Fruit fly (Drosophila melanogaster) whole organism, embryonic: ENCODE measurements around the gene Tmep.

Source experiments
- BEAF-32 ChIP-seq: fragments of 200-800 bp; sonication (Bioruptor generic); optimal IDR thresholded peaks from 3 replicates; lab custom pipeline; 2017; ENCODE audit warnings: missing biosample characterization, missing genetic modification characterization, mild to moderate bottlenecking, moderate library complexity, missing genetic modification reagents
- CG10267 ChIP-seq: fragments of 200-800 bp; sonication (Bioruptor generic); optimal IDR thresholded peaks from 2 replicates; lab custom pipeline; 2018; ENCODE audit warnings: missing biosample characterization, mild to moderate bottlenecking, missing genetic modification characterization, moderate library complexity
- CG10979 ChIP-seq: fragments of 200-800 bp; sonication (Bioruptor generic); optimal IDR thresholded peaks from 2 replicates; lab custom pipeline; 2018; ENCODE audit warnings: missing biosample characterization, mild to moderate bottlenecking, missing genetic modification characterization, moderate library complexity
- CG1233 ChIP-seq: fragments of 200-800 bp; sonication (Bioruptor generic); optimal IDR thresholded peaks from 4 replicates; lab custom pipeline; 2018; ENCODE audit warnings: missing biosample characterization, mild to moderate bottlenecking, missing genetic modification characterization
- CG12391 ChIP-seq: fragments of 200-800 bp; sonication (Bioruptor generic); optimal IDR thresholded peaks from 3 replicates; lab custom pipeline; 2018; ENCODE audit warnings: missing biosample characterization, mild to moderate bottlenecking, missing genetic modification characterization, moderate library complexity
- CG13287 ChIP-seq: fragments of 200-800 bp; sonication (Bioruptor generic); IDR thresholded peaks from 2 replicates; pipeline ENCODE4 v1.3.6; 2022; ENCODE audit warnings: missing biosample characterization, missing genetic modification characterization; ENCODE audit not compliant: partially characterized antibody
- CG13894 ChIP-seq: fragments of 200-800 bp; sonication (Bioruptor generic); optimal IDR thresholded peaks from 3 replicates; lab custom pipeline; 2018; ENCODE audit warnings: missing biosample characterization, mild to moderate bottlenecking, missing genetic modification characterization, moderate library complexity
- CG14710 ChIP-seq: fragments of 200-800 bp; sonication (Bioruptor generic); optimal IDR thresholded peaks from 3 replicates; lab custom pipeline; 2019; ENCODE audit warnings: missing biosample characterization, mild to moderate bottlenecking, missing genetic modification characterization, moderate library complexity
- CG14860 ChIP-seq: fragments of 200-800 bp; sonication (Bioruptor generic); IDR thresholded peaks from 3 replicates; pipeline ENCODE4 v1.3.6; 2022; ENCODE audit warnings: missing biosample characterization, missing genetic modification characterization; ENCODE audit not compliant: partially characterized antibody
- CG14965 ChIP-seq: fragments of 200-800 bp; sonication (Bioruptor generic); optimal IDR thresholded peaks from 2 replicates; lab custom pipeline; 2016; ENCODE audit warnings: missing biosample characterization, missing genetic modification characterization, borderline replicate concordance
- CG2116 ChIP-seq: fragments of 200-800 bp; sonication (Bioruptor generic); optimal IDR thresholded peaks from 3 replicates; lab custom pipeline; 2018; ENCODE audit warnings: missing biosample characterization, mild to moderate bottlenecking, missing genetic modification characterization
- CG2712 ChIP-seq: fragments of 200-800 bp; optimal IDR thresholded peaks from 3 replicates; lab custom pipeline; 2019; ENCODE audit warnings: missing biosample characterization, mild to moderate bottlenecking, missing genetic modification characterization, moderate library complexity
- CG31441 ChIP-seq: fragments of 200-800 bp; sonication (Bioruptor generic); IDR thresholded peaks from 2 replicates; pipeline ENCODE4 v1.3.6; 2022; ENCODE audit warnings: missing biosample characterization, missing genetic modification characterization
- CG34422 ChIP-seq: fragments of 200-800 bp; sonication (Bioruptor generic); IDR thresholded peaks from 3 replicates; pipeline ENCODE4 v1.3.6; 2022; ENCODE audit warnings: missing biosample characterization, missing genetic modification characterization
- CG3847 ChIP-seq: fragments of 200-800 bp; sonication (Bioruptor generic); IDR thresholded peaks from 2 replicates; pipeline ENCODE4 v1.3.6; 2022; ENCODE audit warnings: missing biosample characterization, missing genetic modification characterization
- CG42726 ChIP-seq: fragments of 200-800 bp; sonication (Bioruptor generic); IDR thresholded peaks from 2 replicates; pipeline ENCODE4 v1.3.6; 2022; ENCODE audit warnings: missing biosample characterization, missing genetic modification characterization; ENCODE audit not compliant: partially characterized antibody
- CG4617 ChIP-seq: fragments of 200-800 bp; sonication (Bioruptor generic); optimal IDR thresholded peaks from 3 replicates; lab custom pipeline; 2016; ENCODE audit warnings: missing biosample characterization, missing genetic modification characterization, borderline replicate concordance
- CG6254 ChIP-seq: fragments of 200-800 bp; sonication (Bioruptor generic); optimal IDR thresholded peaks from 3 replicates; lab custom pipeline; 2017; ENCODE audit warnings: mild to moderate bottlenecking, missing biosample characterization, missing genetic modification reagents, missing genetic modification characterization
- CG6791 ChIP-seq: fragments of 200-800 bp; sonication (Bioruptor generic); IDR thresholded peaks from 3 replicates; pipeline ENCODE4 v1.3.6; 2022; ENCODE audit warnings: missing biosample characterization, missing genetic modification characterization; ENCODE audit not compliant: partially characterized antibody
- CG9797 ChIP-seq: fragments of 200-800 bp; sonication (Bioruptor generic); optimal IDR thresholded peaks from 3 replicates; lab custom pipeline; 2018; ENCODE audit warnings: missing biosample characterization, mild to moderate bottlenecking, missing genetic modification characterization
- Dek ChIP-seq: fragments of 200-800 bp; sonication (Bioruptor generic); optimal IDR thresholded peaks from 3 replicates; lab custom pipeline; 2019; ENCODE audit warnings: missing biosample characterization, mild to moderate bottlenecking, missing genetic modification characterization, moderate library complexity
- Dp ChIP-seq: fragments of 200-800 bp; sonication (Bioruptor generic); optimal IDR thresholded peaks from 2 replicates; lab custom pipeline; 2018; ENCODE audit warnings: missing biosample characterization, mild to moderate bottlenecking, missing genetic modification characterization, moderate library complexity
- E2f2 ChIP-seq: fragments of 200-800 bp; sonication (Bioruptor generic); IDR thresholded peaks from 2 replicates; pipeline ENCODE4 v1.3.6; 2022; ENCODE audit warnings: missing biosample characterization, missing genetic modification characterization
- HmgZ ChIP-seq: fragments of 200-800 bp; sonication (Bioruptor generic); optimal IDR thresholded peaks from 2 replicates; lab custom pipeline; 2018; ENCODE audit warnings: missing biosample characterization, mild to moderate bottlenecking, missing genetic modification characterization
- Jarid2 ChIP-seq: fragments of 200-800 bp; sonication (Bioruptor generic); optimal IDR thresholded peaks from 3 replicates; lab custom pipeline; 2017; ENCODE audit warnings: mild to moderate bottlenecking, missing biosample characterization, missing genetic modification reagents, missing genetic modification characterization
- Kr ChIP-seq: fragments of 200-800 bp; sonication (Bioruptor generic); optimal IDR thresholded peaks from 2 replicates; lab custom pipeline; 2017; ENCODE audit warnings: missing biosample characterization, mild to moderate bottlenecking, missing genetic modification characterization
- Lhr ChIP-seq: fragments of 200-800 bp; sonication (Bioruptor generic); optimal IDR thresholded peaks from 3 replicates; lab custom pipeline; 2017; ENCODE audit warnings: mild to moderate bottlenecking, missing biosample characterization, missing genetic modification reagents, missing genetic modification characterization
- MESR4 ChIP-seq: fragments of 200-800 bp; sonication (Bioruptor generic); optimal IDR thresholded peaks from 2 replicates; lab custom pipeline; 2018; ENCODE audit warnings: missing biosample characterization, mild to moderate bottlenecking, missing genetic modification characterization, moderate library complexity
- Med ChIP-seq: fragments of 200-800 bp; sonication (Bioruptor generic); peaks from one replicate; lab custom pipeline; 2016; ENCODE audit warnings: missing biosample characterization, missing genetic modification characterization, mild to moderate bottlenecking, inconsistent platforms, moderate library complexity
- NC2α ChIP-seq: fragments of 200-800 bp; sonication (Bioruptor generic); optimal IDR thresholded peaks from 2 replicates; lab custom pipeline; 2016; ENCODE audit warnings: missing biosample characterization, missing genetic modification characterization
- Neu2 ChIP-seq: fragments of 200-800 bp; sonication (Bioruptor generic); optimal IDR thresholded peaks from 3 replicates; lab custom pipeline; 2016; ENCODE audit warnings: missing biosample characterization, missing genetic modification characterization, borderline replicate concordance
- Nf-YC ChIP-seq: fragments of 200-800 bp; optimal IDR thresholded peaks from 3 replicates; lab custom pipeline; 2019; ENCODE audit warnings: missing biosample characterization, mild to moderate bottlenecking, missing genetic modification characterization, moderate library complexity
- Scr ChIP-seq: fragments of 200-800 bp; sonication (Bioruptor generic); IDR thresholded peaks from 2 replicates; pipeline ENCODE4 v1.3.6; 2022; ENCODE audit warnings: missing biosample characterization, missing genetic modification characterization; ENCODE audit not compliant: partially characterized antibody
- Side ChIP-seq: fragments of 200-800 bp; sonication (Bioruptor generic); optimal IDR thresholded peaks from 2 replicates; lab custom pipeline; 2016; ENCODE audit warnings: missing biosample characterization, missing genetic modification characterization
- Sry-δ ChIP-seq: fragments of 200-800 bp; sonication (Bioruptor generic); optimal IDR thresholded peaks from 2 replicates; lab custom pipeline; 2016; ENCODE audit warnings: missing biosample characterization, missing genetic modification characterization
- abd-A ChIP-seq: fragments of 200-800 bp; sonication (Bioruptor generic); optimal IDR thresholded peaks from 3 replicates; lab custom pipeline; 2019; ENCODE audit warnings: missing biosample characterization, mild to moderate bottlenecking, missing genetic modification characterization, moderate library complexity
- amos ChIP-seq: fragments of 200-800 bp; sonication (Bioruptor generic); IDR thresholded peaks from 2 replicates; pipeline ENCODE4 v1.3.6; 2022; ENCODE audit warnings: missing biosample characterization, missing genetic modification characterization; ENCODE audit not compliant: partially characterized antibody
- bbx ChIP-seq: fragments of 200-800 bp; sonication (Bioruptor generic); IDR thresholded peaks from 2 replicates; pipeline ENCODE4 v1.3.6; 2022; ENCODE audit warnings: missing biosample characterization, missing genetic modification characterization; ENCODE audit not compliant: partially characterized antibody
- dm ChIP-seq: fragments of 200-800 bp; sonication (Bioruptor generic); optimal IDR thresholded peaks from 3 replicates; lab custom pipeline; 2016; ENCODE audit warnings: missing biosample characterization, missing genetic modification characterization
- ems ChIP-seq: fragments of 200-800 bp; sonication (Bioruptor generic); optimal IDR thresholded peaks from 3 replicates; lab custom pipeline; 2016; ENCODE audit warnings: missing biosample characterization, missing genetic modification characterization
- exex ChIP-seq: fragments of 200-800 bp; sonication (Bioruptor generic); optimal IDR thresholded peaks from 4 replicates; lab custom pipeline; 2018; ENCODE audit warnings: missing biosample characterization, mild to moderate bottlenecking, missing genetic modification characterization, moderate library complexity
- gt ChIP-seq: fragments of 200-800 bp; sonication (Bioruptor generic); IDR thresholded peaks from 2 replicates; pipeline ENCODE4 v1.3.6; 2022; ENCODE audit warnings: missing biosample characterization, missing genetic modification characterization
- kay ChIP-seq: fragments of 200-800 bp; sonication (Bioruptor generic); optimal IDR thresholded peaks from 2 replicates; lab custom pipeline; 2016; ENCODE audit warnings: missing biosample characterization, missing genetic modification characterization
- row ChIP-seq: fragments of 200-800 bp; sonication (Bioruptor generic); IDR thresholded peaks from 3 replicates; pipeline ENCODE4 v1.3.6; 2022; ENCODE audit warnings: missing biosample characterization, missing genetic modification characterization
- sqz ChIP-seq: fragments of 200-800 bp; sonication (Bioruptor generic); optimal IDR thresholded peaks from 3 replicates; lab custom pipeline; 2018; ENCODE audit warnings: missing biosample characterization, mild to moderate bottlenecking, missing genetic modification characterization
- stc ChIP-seq: fragments of 200-800 bp; sonication (Bioruptor generic); IDR thresholded peaks from 2 replicates; pipeline ENCODE4 v1.3.6; 2022; ENCODE audit warnings: missing biosample characterization, missing genetic modification characterization
- trem ChIP-seq: fragments of 200-800 bp; optimal IDR thresholded peaks from 3 replicates; lab custom pipeline; 2019; ENCODE audit warnings: missing biosample characterization, mild to moderate bottlenecking, missing genetic modification characterization, moderate library complexity

Tmep gene

DNA sequence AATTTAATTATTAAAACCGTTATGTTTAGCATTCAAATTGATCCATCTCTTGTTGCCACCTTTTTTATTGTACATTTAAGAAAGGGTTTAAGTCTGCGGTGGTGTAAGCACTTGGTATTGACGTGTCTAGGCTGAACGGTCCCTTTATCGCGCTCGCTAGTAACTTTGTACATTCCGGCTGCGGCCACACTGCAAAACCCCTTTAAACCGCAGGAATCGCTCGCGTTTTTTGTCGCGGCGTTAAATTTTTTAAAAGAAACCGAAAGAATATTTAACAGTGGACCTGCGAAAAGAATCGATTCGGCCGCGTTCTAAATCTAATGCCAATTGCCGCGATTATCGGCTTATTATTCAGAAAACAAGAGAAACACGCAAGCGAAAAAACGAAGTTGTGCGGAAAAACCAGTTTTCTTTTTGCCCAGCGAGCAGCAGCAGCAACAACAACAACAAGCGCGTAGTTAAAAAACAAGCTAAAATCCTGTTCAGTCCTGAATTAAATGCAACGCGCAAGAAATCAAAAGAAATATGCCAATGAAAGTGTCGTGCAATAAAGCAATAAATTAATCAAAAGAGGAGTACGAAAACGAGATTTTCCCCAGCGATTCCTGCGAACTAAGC lies 7.6 kb downstream of the Tmep start, which contains the start of gene CG13917 (continued):
- TF ChIP-seq CG34422 (GFP tag; lab: Robert Waterston, UW) (peak; percentile 56; the same call in 1 of the 3 replicates), Dp (GFP tag; lab: Kevin White, UChicago) (peak; percentile 71), NC2α (no peak), CG31441 (0 out of 2 replicates have a peak, but pooled peaks have one; percentile 20), HmgZ (tag; lab: Kevin White, UChicago) (peak; percentile 34), CG6791 (GFP tag; lab: Robert Waterston, UW) (no peak), amos (peak; percentile 46; the same call in 1 of the 2 replicates), CG13287 (GFP tag; lab: Robert Waterston, UW) (peak; percentile 55; the same call in 1 of the 2 replicates), kay (GFP tag; lab: Kevin White, UChicago) (peak; percentile 1), Kr (GFP tag; lab: Kevin White, UChicago) (peak; percentile 84), sqz (GFP tag; lab: Kevin White, UChicago) (peak; percentile 19), CG14860 (no peak), E2f2 (GFP tag; lab: Robert Waterston, UW) (peak; percentile 82), CG4617 (GFP tag; lab: Kevin White, UChicago) (peak; percentile 45), bbx (GFP tag; lab: Robert Waterston, UW) (peak; percentile 64), abd-A (tag; lab: Kevin White, UChicago) (peak; percentile 27), MESR4 (GFP tag; lab: Kevin White, UChicago) (peak; percentile 34), CG14965 (no peak), CG9797 (GFP tag; lab: Kevin White, UChicago) (peak; percentile 98), Dek (peak; percentile 40), dm (GFP tag; lab: Kevin White, UChicago) (no peak), Nf-YC (tag; lab: Kevin White, UChicago) (peak; percentile 24), row (peak; percentile 31; the same call in 1 of the 3 replicates), exex (tag; lab: Kevin White, UChicago) (no peak), trem (tag; lab: Kevin White, UChicago) (peak; percentile 66), CG6254 (GFP tag; lab: Kevin White, UChicago) (no peak), Med (GFP tag; lab: Kevin White, UChicago) (peak; percentile 87), stc (GFP tag; lab: Robert Waterston, UW) (peak; percentile 18; the same call in 1 of the 2 replicates), CG1233 (GFP tag; lab: Kevin White, UChicago) (no peak), CG12391 (peak; percentile 26), gt (GFP tag; lab: Robert Waterston, UW) (no peak), Neu2 (GFP tag; lab: Kevin White, UChicago) (no peak), CG10267 (peak; percentile 77), Lhr (GFP tag; lab: Kevin White, UChicago) (peak; percentile 86), Jarid2 (peak; percentile 52), CG10979 (tag; lab: Kevin White, UChicago) (no peak), CG2712 (peak; percentile 22), Sry-δ (GFP tag; lab: Kevin White, UChicago) (peak; percentile 48), BEAF-32 (GFP tag; lab: Kevin White, UChicago) (peak; percentile 34), ems (GFP tag; lab: Kevin White, UChicago) (peak; percentile 17), CG42726 (GFP tag; lab: Robert Waterston, UW) (0 out of 2 replicates have a peak, but pooled peaks have one; percentile 20), Scr (0 out of 2 replicates have a peak, but pooled peaks have one; percentile 19), CG13894 (no peak), Side (peak; percentile 5), CG3847 (peak; percentile 84), CG2116 (GFP tag; lab: Kevin White, UChicago) (peak; percentile 33), CG14710 (tag; lab: Kevin White, UChicago) (peak; percentile 76)
